Worm (Caenorhabditis elegans) whole organism, L4/young adult: Measurements from ENCODE around the gene acer-1.

Experiments
- W03F9.2 ChIP-seq: fragments of 150-350 bp; optimal IDR thresholded peaks from 2 replicates; lab custom pipeline; 2014; ENCODE audit warnings: missing biosample characterization, missing genetic modification characterization
- dao-5 ChIP-seq: sonication (generic microtip); optimal IDR thresholded peaks from 2 replicates; lab custom pipeline; 2016; ENCODE audit warnings: missing genotype, missing genetic modification characterization, moderate library complexity, missing compliant biosample characterization
- him-1 ChIP-seq: sonication (generic microtip); optimal IDR thresholded peaks from 2 replicates; lab custom pipeline; 2016; ENCODE audit warnings: missing genotype, missing genetic modification reagents, missing genetic modification characterization, missing compliant biosample characterization

ce11 chrII:6880067-6880466 lies 10.1 kb downstream of the acer-1 start, which contains the start of gene C44B7.7:
- TF ChIP-seq W03F9.2 (tag; lab: Kevin White, UChicago) (no peak), him-1 (no peak), dao-5 (tag; lab: Kevin White, UChicago) (no peak)
